Fruit fly (Drosophila melanogaster) whole organism, embryonic: Measurements from ENCODE around the gene CG14367.
A peak's percentile ranks its signal among the peaks of the same experiment; 100 is the strongest.

Experiments
- Ada2b ChIP-seq: fragments of 200-800 bp; sonication (Bioruptor generic); IDR thresholded peaks from 2 replicates; pipeline ENCODE4 v1.3.6; 2022; ENCODE audit warnings: missing biosample characterization, missing genetic modification characterization
- CG1024 ChIP-seq: fragments of 200-800 bp; sonication (Bioruptor generic); IDR thresholded peaks from 2 replicates; pipeline ENCODE4 v1.3.6; 2022; ENCODE audit warnings: missing biosample characterization, missing genetic modification characterization
- CG10321 ChIP-seq: fragments of 200-800 bp; sonication (Bioruptor generic); IDR thresholded peaks from 2 replicates; pipeline ENCODE4 v1.3.6; 2022; ENCODE audit warnings: missing biosample characterization, missing genetic modification characterization
- CG12391 ChIP-seq: fragments of 200-800 bp; sonication (Bioruptor generic); optimal IDR thresholded peaks from 3 replicates; lab custom pipeline; 2018; ENCODE audit warnings: missing biosample characterization, mild to moderate bottlenecking, missing genetic modification characterization, moderate library complexity
- CG14965 ChIP-seq: fragments of 200-800 bp; sonication (Bioruptor generic); optimal IDR thresholded peaks from 2 replicates; lab custom pipeline; 2016; ENCODE audit warnings: missing biosample characterization, missing genetic modification characterization, borderline replicate concordance
- CG1603 ChIP-seq: fragments of 200-800 bp; sonication (Bioruptor generic); optimal IDR thresholded peaks from 2 replicates; lab custom pipeline; 2019; ENCODE audit warnings: missing biosample characterization, mild to moderate bottlenecking, missing genetic modification characterization, moderate library complexity
- CG17361 ChIP-seq: fragments of 200-800 bp; sonication (Bioruptor generic); IDR thresholded peaks from 3 replicates; pipeline ENCODE4 v1.3.6; 2022; ENCODE audit warnings: missing biosample characterization, missing genetic modification characterization
- CG2120 ChIP-seq: fragments of 200-800 bp; sonication (Bioruptor generic); optimal IDR thresholded peaks from 3 replicates; lab custom pipeline; 2016; ENCODE audit warnings: missing biosample characterization, missing genetic modification characterization
- CG30403 ChIP-seq: fragments of 200-800 bp; sonication (Bioruptor generic); optimal IDR thresholded peaks from 3 replicates; lab custom pipeline; 2016; ENCODE audit warnings: missing biosample characterization, missing genetic modification characterization
- CG3065 ChIP-seq: fragments of 200-800 bp; sonication (Bioruptor generic); optimal IDR thresholded peaks from 2 replicates; lab custom pipeline; 2016; ENCODE audit warnings: missing biosample characterization, missing genetic modification characterization
- CG3407 ChIP-seq: fragments of 200-800 bp; sonication (Bioruptor generic); optimal IDR thresholded peaks from 2 replicates; lab custom pipeline; 2018; ENCODE audit warnings: missing biosample characterization, mild to moderate bottlenecking, missing genetic modification characterization
- CG3726 ChIP-seq: fragments of 200-800 bp; sonication (Bioruptor generic); IDR thresholded peaks from 3 replicates; pipeline ENCODE4, ENCODE4 v1.3.6; 2022; ENCODE audit warnings: missing biosample characterization, missing genetic modification characterization
- CG4854 ChIP-seq: fragments of 200-800 bp; sonication (Bioruptor generic); optimal IDR thresholded peaks from 2 replicates; lab custom pipeline; 2016; ENCODE audit warnings: missing biosample characterization, missing genetic modification characterization, inconsistent platforms
- CG6654 ChIP-seq: fragments of 200-800 bp; sonication (Bioruptor generic); optimal IDR thresholded peaks from 2 replicates; lab custom pipeline; 2017; ENCODE audit warnings: missing biosample characterization, mild to moderate bottlenecking, missing genetic modification characterization
- CG6765 ChIP-seq: fragments of 200-800 bp; sonication (Bioruptor generic); optimal IDR thresholded peaks from 3 replicates; lab custom pipeline; 2017; ENCODE audit warnings: missing biosample characterization, mild to moderate bottlenecking, missing genetic modification characterization
- CG7357 ChIP-seq: fragments of 200-800 bp; sonication (Bioruptor generic); IDR thresholded peaks from 3 replicates; pipeline ENCODE4 v1.3.6; 2022; ENCODE audit warnings: missing biosample characterization, missing genetic modification characterization
- CG8281 ChIP-seq: fragments of 200-800 bp; sonication (Bioruptor generic); optimal IDR thresholded peaks from 2 replicates; lab custom pipeline; 2018; ENCODE audit warnings: missing biosample characterization, mild to moderate bottlenecking, missing genetic modification characterization, moderate library complexity
- CG8765 ChIP-seq: fragments of 200-800 bp; sonication (Bioruptor generic); IDR thresholded peaks from 2 replicates; pipeline ENCODE4 v1.3.6; 2022; ENCODE audit warnings: missing biosample characterization, missing genetic modification characterization
- CG9609 ChIP-seq: fragments of 200-800 bp; sonication (Bioruptor generic); optimal IDR thresholded peaks from 3 replicates; lab custom pipeline; 2016; ENCODE audit warnings: missing biosample characterization, missing genetic modification characterization
- CoRest ChIP-seq: fragments of 200-800 bp; sonication (Bioruptor generic); optimal IDR thresholded peaks from 3 replicates; lab custom pipeline; 2018; ENCODE audit warnings: missing biosample characterization, mild to moderate bottlenecking, missing genetic modification characterization, moderate library complexity
- D19A ChIP-seq: fragments of 200-800 bp; optimal IDR thresholded peaks from 3 replicates; lab custom pipeline; 2019; ENCODE audit warnings: missing biosample characterization, mild to moderate bottlenecking, missing genetic modification characterization, moderate library complexity
- Dll ChIP-seq: fragments of 200-800 bp; sonication (Bioruptor generic); IDR thresholded peaks from 4 replicates; pipeline ENCODE4 v1.3.6; 2022; ENCODE audit warnings: missing biosample characterization, missing genetic modification characterization; ENCODE audit not compliant: partially characterized antibody
- Dref ChIP-seq: fragments of 200-800 bp; sonication (Bioruptor generic); IDR thresholded peaks from 2 replicates; pipeline ENCODE4 v1.3.6; 2022; ENCODE audit warnings: missing biosample characterization, missing genetic modification characterization
- Fer1 ChIP-seq: fragments of 200-800 bp; sonication (Bioruptor generic); optimal IDR thresholded peaks from 2 replicates; lab custom pipeline; 2017; ENCODE audit warnings: missing biosample characterization, mild to moderate bottlenecking, missing genetic modification characterization
- HLHmδ ChIP-seq: fragments of 200-800 bp; sonication (Bioruptor generic); optimal IDR thresholded peaks from 2 replicates; lab custom pipeline; 2018; ENCODE audit warnings: missing biosample characterization, mild to moderate bottlenecking, missing genetic modification characterization, moderate library complexity
- Hr3 ChIP-seq: fragments of 200-800 bp; sonication (Bioruptor generic); optimal IDR thresholded peaks from 3 replicates; lab custom pipeline; 2016; ENCODE audit warnings: missing biosample characterization, missing genetic modification characterization
- Jarid2 ChIP-seq: fragments of 200-800 bp; sonication (Bioruptor generic); optimal IDR thresholded peaks from 3 replicates; lab custom pipeline; 2017; ENCODE audit warnings: mild to moderate bottlenecking, missing biosample characterization, missing genetic modification reagents, missing genetic modification characterization
- Nf-YB ChIP-seq: fragments of 200-800 bp; sonication (Bioruptor generic); optimal IDR thresholded peaks from 3 replicates; lab custom pipeline; 2019; ENCODE audit warnings: missing biosample characterization, mild to moderate bottlenecking, missing genetic modification characterization, moderate library complexity
- Sry-β ChIP-seq: fragments of 200-800 bp; sonication (Bioruptor generic); optimal IDR thresholded peaks from 2 replicates; lab custom pipeline; 2018; ENCODE audit warnings: missing biosample characterization, mild to moderate bottlenecking, missing genetic modification characterization, moderate library complexity
- Usf ChIP-seq: fragments of 200-800 bp; sonication (Bioruptor generic); optimal IDR thresholded peaks from 2 replicates; lab custom pipeline; 2017; ENCODE audit warnings: missing genotype, missing biosample characterization, missing genetic modification characterization
- ara ChIP-seq: fragments of 200-800 bp; sonication (Bioruptor generic); IDR thresholded peaks from 2 replicates; pipeline ENCODE4 v1.3.6; 2022; ENCODE audit warnings: missing biosample characterization, missing genetic modification characterization
- bcd ChIP-seq: fragments of 200-800 bp; sonication (Bioruptor generic); optimal IDR thresholded peaks from 2 replicates; lab custom pipeline; 2017; ENCODE audit warnings: missing biosample characterization, mild to moderate bottlenecking, missing genetic modification characterization
- bigmax ChIP-seq: fragments of 200-800 bp; sonication (Bioruptor generic); optimal IDR thresholded peaks from 2 replicates; lab custom pipeline; 2018; ENCODE audit warnings: missing biosample characterization, mild to moderate bottlenecking, missing genetic modification characterization
- cad ChIP-seq: fragments of >200 bp; optimal IDR thresholded peaks from 2 replicates; lab custom pipeline; 2017; ENCODE audit warnings: missing biosample characterization, missing genetic modification characterization
- ci ChIP-seq: fragments of 200-800 bp; sonication (Bioruptor generic); IDR thresholded peaks from 3 replicates; pipeline ENCODE4 v1.3.6; 2022; ENCODE audit warnings: missing biosample characterization, missing genetic modification characterization
- disco-r ChIP-seq: fragments of 200-800 bp; sonication (Bioruptor generic); optimal IDR thresholded peaks from 2 replicates; lab custom pipeline; 2016; ENCODE audit warnings: missing biosample characterization, missing genetic modification characterization
- gce ChIP-seq: fragments of 200-800 bp; sonication (Bioruptor generic); IDR thresholded peaks from 3 replicates; pipeline ENCODE4 v1.3.6; 2022; ENCODE audit warnings: missing biosample characterization, missing genetic modification characterization
- h ChIP-seq: fragments of >200 bp; optimal IDR thresholded peaks from 2 replicates; lab custom pipeline; 2017
- hth ChIP-seq: fragments of >200 bp; optimal IDR thresholded peaks from 2 replicates; lab custom pipeline; 2017; ENCODE audit warnings: inconsistent platforms
- jigr1 ChIP-seq: fragments of 200-800 bp; sonication (Bioruptor generic); IDR thresholded peaks from 3 replicates; pipeline ENCODE4 v1.3.6; 2022; ENCODE audit warnings: missing biosample characterization, missing genetic modification characterization
- kay ChIP-seq: fragments of 200-800 bp; sonication (Bioruptor generic); optimal IDR thresholded peaks from 2 replicates; lab custom pipeline; 2016; ENCODE audit warnings: missing biosample characterization, missing genetic modification characterization
- lab ChIP-seq: fragments of 200-800 bp; sonication (Bioruptor generic); optimal IDR thresholded peaks from 3 replicates; lab custom pipeline; 2017; ENCODE audit warnings: missing biosample characterization, missing genetic modification characterization, mild to moderate bottlenecking, moderate library complexity, missing genetic modification reagents
- nerfin-1 ChIP-seq: fragments of 200-800 bp; sonication (Bioruptor generic); optimal IDR thresholded peaks from 3 replicates; lab custom pipeline; 2019; ENCODE audit warnings: missing biosample characterization, mild to moderate bottlenecking, missing genetic modification characterization, moderate library complexity
- odd ChIP-seq: fragments of 200-800 bp; sonication (Bioruptor generic); optimal IDR thresholded peaks from 2 replicates; lab custom pipeline; 2017; ENCODE audit warnings: missing biosample characterization, mild to moderate bottlenecking, missing genetic modification characterization
- psq ChIP-seq: fragments of 200-800 bp; sonication (Bioruptor generic); optimal IDR thresholded peaks from 2 replicates; lab custom pipeline; 2017; ENCODE audit warnings: missing biosample characterization, missing genetic modification characterization
- salm ChIP-seq: fragments of 200-800 bp; sonication (Bioruptor generic); optimal IDR thresholded peaks from 2 replicates; lab custom pipeline; 2018; ENCODE audit warnings: missing biosample characterization, mild to moderate bottlenecking, missing genetic modification characterization
- toy ChIP-seq: fragments of 200-800 bp; sonication (Bioruptor generic); IDR thresholded peaks from 2 replicates; pipeline ENCODE4 v1.3.6; 2022; ENCODE audit warnings: missing biosample characterization, missing genetic modification characterization
- twi ChIP-seq: fragments of 200-800 bp; optimal IDR thresholded peaks from 2 replicates; lab custom pipeline; 2019; ENCODE audit warnings: missing biosample characterization, mild to moderate bottlenecking, missing genetic modification characterization, moderate library complexity
- wor ChIP-seq: fragments of 200-800 bp; sonication (Bioruptor generic); IDR thresholded peaks from 2 replicates; pipeline ENCODE4 v1.3.6; 2022; ENCODE audit warnings: missing biosample characterization, missing genetic modification characterization
- zen2 ChIP-seq: fragments of 200-800 bp; sonication (Bioruptor generic); IDR thresholded peaks from 3 replicates; pipeline ENCODE4 v1.3.6; 2022; ENCODE audit warnings: missing biosample characterization, missing genetic modification characterization; ENCODE audit not compliant: partially characterized antibody

The CG14367 gene

DNA sequence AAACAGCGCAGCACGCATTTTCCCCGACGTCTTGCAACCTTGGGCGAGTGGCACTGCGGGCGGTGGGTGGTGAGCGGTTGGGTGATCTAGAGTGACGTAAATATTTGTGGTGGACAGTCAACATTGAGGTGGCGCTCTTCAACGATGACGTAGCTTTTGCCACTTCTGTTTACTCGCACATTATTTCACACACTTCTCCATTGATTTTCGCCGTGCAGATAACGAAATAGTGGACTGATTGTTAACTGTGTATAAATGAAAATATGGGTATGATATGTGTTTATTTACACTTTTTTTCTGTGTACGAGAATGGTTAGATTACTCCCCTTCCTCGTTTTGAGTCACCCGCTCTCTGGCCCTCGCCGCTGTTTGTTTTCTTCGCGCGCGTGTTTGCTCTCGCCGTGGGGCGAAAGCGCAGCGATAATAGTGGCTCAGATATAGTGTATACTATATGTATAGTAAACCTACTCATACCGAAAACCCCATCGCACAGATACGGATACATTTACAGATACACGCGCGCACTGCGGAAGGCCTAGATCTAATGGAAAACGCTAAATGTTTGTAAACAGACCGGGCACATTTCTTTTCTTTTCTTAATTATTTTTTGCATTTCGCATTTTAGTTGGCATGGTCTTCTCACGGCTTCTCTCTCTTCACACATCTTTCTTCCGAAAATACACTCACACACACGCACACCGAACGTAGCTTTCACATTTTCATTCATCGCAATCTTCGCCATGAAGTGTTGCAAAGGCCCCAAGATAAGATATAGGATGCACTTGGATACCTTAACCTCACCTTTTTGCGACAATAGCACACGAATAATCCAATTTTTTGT, 7.3 kb upstream of the CG14367 start, which contains the start of gene omd:
Gene omd (minus strand): TSS at position 840 of the 841 bp plus-strand sequence.
- peak; percentile 48 for TF ChIP-seq salm (tag; lab: Kevin White, UChicago)
- TF ChIP-seq CG4854 (GFP tag; lab: Kevin White, UChicago): peak; percentile 38
- TF ChIP-seq jigr1: no peak
- peak; percentile 17 for TF ChIP-seq CG9609 (GFP tag; lab: Kevin White, UChicago)
- TF ChIP-seq CoRest (tag; lab: Kevin White, UChicago): no peak
- no peak for TF ChIP-seq CG17361 (GFP tag; lab: Robert Waterston, UW)
- no peak for TF ChIP-seq bigmax (GFP tag; lab: Kevin White, UChicago)
- TF ChIP-seq ara: peak; percentile 75
- no peak for TF ChIP-seq CG10321
- TF ChIP-seq zen2 (GFP tag; lab: Robert Waterston, UW): no peak
- TF ChIP-seq CG6654 (GFP tag; lab: Kevin White, UChicago): peak; percentile 8
- TF ChIP-seq lab: peak; percentile 87
- TF ChIP-seq bcd (GFP tag; lab: Kevin White, UChicago): peak; percentile 70
- peak; percentile 68 for TF ChIP-seq CG1024
- TF ChIP-seq ci (GFP tag; lab: Robert Waterston, UW): peak; percentile 78; the same call in 2 of the 3 replicates
- TF ChIP-seq CG3065 (GFP tag; lab: Kevin White, UChicago): peak; percentile 27
- TF ChIP-seq disco-r (GFP tag; lab: Kevin White, UChicago): no peak
- TF ChIP-seq Fer1 (GFP tag; lab: Kevin White, UChicago): peak; percentile 78
- peak; percentile 64 for TF ChIP-seq nerfin-1 (tag; lab: Kevin White, UChicago)
- peak; percentile 25 for TF ChIP-seq Hr3 (GFP tag; lab: Kevin White, UChicago)
- TF ChIP-seq HLHmδ: peak; percentile 30
- TF ChIP-seq CG8765 (GFP tag; lab: Robert Waterston, UW): no peak
- TF ChIP-seq CG30403: peak; percentile 9
- TF ChIP-seq cad: no peak
- peak; percentile 16 for TF ChIP-seq CG8281
- peak; percentile 79 for TF ChIP-seq kay (GFP tag; lab: Kevin White, UChicago)
- peak; percentile 48 for TF ChIP-seq Nf-YB (GFP tag; lab: Kevin White, UChicago)
- peak; percentile 27; the same call in 1 of the 2 replicates for TF ChIP-seq Ada2b (GFP tag; lab: Robert Waterston, UW)
- TF ChIP-seq Sry-β (GFP tag; lab: Kevin White, UChicago): peak; percentile 32
- peak; percentile 19 for TF ChIP-seq Jarid2 (GFP tag; lab: Kevin White, UChicago)
- TF ChIP-seq hth (lab: Kevin White, UChicago): no peak
- TF ChIP-seq CG1603 (tag; lab: Kevin White, UChicago): no peak
- no peak for TF ChIP-seq wor
- TF ChIP-seq CG14965 (GFP tag; lab: Kevin White, UChicago): peak; percentile 52
- TF ChIP-seq CG3407 (GFP tag; lab: Kevin White, UChicago): peak; percentile 81
- TF ChIP-seq twi (tag; lab: Kevin White, UChicago): no peak
- no peak for TF ChIP-seq odd (GFP tag; lab: Kevin White, UChicago)
- TF ChIP-seq toy (GFP tag; lab: Robert Waterston, UW): no peak
- TF ChIP-seq CG2120 (GFP tag; lab: Kevin White, UChicago): peak; percentile 53
- no peak for TF ChIP-seq CG3726 (GFP tag; lab: Robert Waterston, UW)
- no peak for TF ChIP-seq Dref
- no peak for TF ChIP-seq h (lab: Kevin White, UChicago)
- TF ChIP-seq Dll (GFP tag; lab: Robert Waterston, UW): no peak
- TF ChIP-seq CG6765 (GFP tag; lab: Kevin White, UChicago): peak; percentile 64
- TF ChIP-seq CG7357 (GFP tag; lab: Robert Waterston, UW): no peak
- no peak for TF ChIP-seq D19A
- peak; percentile 37 for TF ChIP-seq CG12391 (tag; lab: Kevin White, UChicago)
- peak; percentile 24 for TF ChIP-seq Usf (GFP tag; lab: Kevin White, UChicago)
- peak; percentile 61 for TF ChIP-seq psq (GFP tag; lab: Kevin White, UChicago)
- TF ChIP-seq gce (GFP tag; lab: Robert Waterston, UW): peak; percentile 67; the same call in 1 of the 3 replicates
